Fruit fly (Drosophila melanogaster) whole organism, wandering third instar larva: ENCODE measurements around the gene CG44098.

Source experiments
- Jra ChIP-seq: sonication (Bioruptor generic); optimal IDR thresholded peaks from 2 replicates; lab custom pipeline; 2016; ENCODE audit warnings: missing biosample characterization, missing genetic modification characterization
- Myc ChIP-seq: fragments of >200 bp; optimal IDR thresholded peaks from 2 replicates; lab custom pipeline; 2017
- Sp1 ChIP-seq: fragments of 200-800 bp; sonication (Bioruptor generic); optimal IDR thresholded peaks from 3 replicates; lab custom pipeline; 2019; ENCODE audit warnings: missing biosample characterization, mild to moderate bottlenecking, missing genetic modification characterization, moderate library complexity
- br ChIP-seq: fragments of 200-800 bp; sonication (Bioruptor generic); optimal IDR thresholded peaks from 2 replicates; lab custom pipeline; 2016; ENCODE audit warnings: missing biosample characterization, missing genetic modification characterization
- dl ChIP-seq, 2 experiments: fragments of 175-275, 200-275 bp in 1 of 2; fragments of 200-275 bp in 1 of 2; sonication (Bioruptor generic); optimal IDR thresholded peaks; lab custom pipeline; 2018; ENCODE audit warnings: mild to moderate bottlenecking in 2 of 2, missing biosample characterization in 2 of 2, missing genetic modification characterization in 2 of 2, moderate library complexity in 2 of 2; ENCODE audit not compliant: partially characterized antibody in 2 of 2, insufficient read depth in 1 of 2
- fru ChIP-seq: fragments of 200-800 bp; sonication (Bioruptor generic); optimal IDR thresholded peaks from 3 replicates; lab custom pipeline; 2016; ENCODE audit warnings: missing biosample characterization, mild to moderate bottlenecking, missing genetic modification characterization
- h ChIP-seq: fragments of 200-800 bp; sonication (Bioruptor generic); optimal IDR thresholded peaks from 3 replicates; lab custom pipeline; 2016; ENCODE audit warnings: missing biosample characterization, mild to moderate bottlenecking, missing genetic modification characterization
- pan ChIP-seq: fragments of >200 bp; optimal IDR thresholded peaks from 2 replicates; lab custom pipeline; 2017
- sv ChIP-seq: fragments of 200-800 bp; sonication (Bioruptor generic); optimal IDR thresholded peaks from 3 replicates; lab custom pipeline; 2016; ENCODE audit warnings: missing biosample characterization, missing genetic modification characterization
- usp ChIP-seq: fragments of >200 bp; optimal IDR thresholded peaks from 2 replicates; lab custom pipeline; 2017; ENCODE audit warnings: missing biosample characterization, missing genetic modification characterization

DNA sequence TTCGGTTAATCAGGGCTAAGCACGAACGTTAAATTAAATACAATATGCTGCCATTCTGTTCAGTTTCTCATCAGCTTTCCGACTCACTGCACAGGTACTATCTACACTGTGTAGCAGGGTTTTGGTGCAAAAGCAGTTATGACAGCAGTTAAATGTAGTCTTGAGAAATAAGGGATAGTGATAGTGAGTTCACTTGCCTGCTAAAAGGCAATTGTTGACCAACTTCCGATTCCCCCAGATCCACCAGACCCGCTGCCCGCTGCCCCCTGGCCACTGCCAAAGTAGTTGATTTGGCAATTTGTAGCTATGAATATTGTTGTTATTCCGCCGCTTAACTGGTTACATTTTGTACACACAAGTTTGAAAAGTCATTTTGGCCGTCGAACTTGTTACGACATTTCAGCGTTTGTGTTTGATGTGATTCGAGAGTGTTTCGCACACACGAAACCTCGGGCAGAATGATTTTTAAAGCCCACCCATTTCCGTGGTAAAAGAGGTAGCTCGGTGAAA is 48.6 kb downstream of the CG44098 start:
- TF ChIP-seq fru: no peak
- TF ChIP-seq Jra (GFP tag; lab: Kevin White, UChicago): no peak
- no peak for TF ChIP-seq pan (lab: Kevin White, UChicago)
- TF ChIP-seq br (GFP tag; lab: Kevin White, UChicago): no peak
- TF ChIP-seq h (GFP tag; lab: Kevin White, UChicago): no peak
- no peak for TF ChIP-seq dl (GFP tag; optimal IDR thresholded peaks at IDR 0.05; lab: Kevin White, UChicago; ENCODE audit: insufficient read depth in 1 of 2, partially characterized antibody in 2 of 2)
- no peak for TF ChIP-seq usp (GFP tag; lab: Kevin White, UChicago)
- no peak for TF ChIP-seq sv (GFP tag; lab: Kevin White, UChicago)
- TF ChIP-seq Myc (lab: Kevin White, UChicago): no peak
- TF ChIP-seq Sp1 (GFP tag; lab: Kevin White, UChicago): no peak
